Fruit fly (Drosophila melanogaster): ENCODE measurements around the gene Spn.
A peak's percentile ranks its signal among the peaks of the same experiment; 100 is the strongest.

Gene Spn

DNA sequence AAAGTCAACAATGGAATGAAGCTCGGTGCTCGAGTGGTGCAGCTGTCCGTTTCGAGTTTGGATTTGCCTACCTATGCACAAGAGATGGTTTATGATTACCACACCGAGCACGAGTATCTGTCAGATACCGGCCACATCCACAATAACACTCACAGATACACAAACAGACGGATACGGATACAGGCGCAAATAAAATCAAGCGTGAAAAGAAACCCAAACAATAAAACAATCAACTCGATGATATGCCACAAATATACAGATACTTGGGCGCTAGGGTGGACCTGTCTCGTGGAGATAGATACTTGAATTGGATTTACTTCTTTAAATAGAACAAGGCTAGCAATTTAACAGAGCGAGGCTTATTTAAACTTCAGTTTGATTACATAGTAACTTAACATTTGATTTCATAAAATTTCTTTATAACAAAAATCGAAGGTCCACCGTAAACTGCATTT lies 16.2 kb upstream of the Spn start (continued):
- TF ChIP-seq CG6175 (GFP tag; IDR thresholded peaks at IDR 0.05) (no peak), Fer2 (tag; optimal IDR thresholded peaks at IDR 0.05) (no peak), CG11247 (GFP tag; IDR thresholded peaks at IDR 0.05) (no peak), az2 (GFP tag; optimal IDR thresholded peaks at IDR 0.05) (peak; percentile 45), zfh1 (GFP tag; IDR thresholded peaks at IDR 0.05) (no peak), mld (GFP tag; IDR thresholded peaks at IDR 0.05; ENCODE audit: partially characterized antibody) (no peak), mirr (GFP tag; optimal IDR thresholded peaks at IDR 0.05) (peak; percentile 52), CG18599 (GFP tag; optimal IDR thresholded peaks at IDR 0.05) (peak; percentile 33), ab (GFP tag; optimal IDR thresholded peaks at IDR 0.05) (no peak), rib (GFP tag; IDR thresholded peaks at IDR 0.05) (no peak), row (GFP tag; IDR thresholded peaks at IDR 0.05) (peak; percentile 46; the same call in 1 of the 3 replicates), CG12236 (GFP tag; optimal IDR thresholded peaks at IDR 0.05) (no peak), CG7372 (GFP tag; IDR thresholded peaks at IDR 0.05) (no peak), CG17359 (tag; optimal IDR thresholded peaks at IDR 0.05) (peak; percentile 71), slbo (GFP tag; IDR thresholded peaks at IDR 0.05) (no peak), CG33213 (GFP tag; optimal IDR thresholded peaks at IDR 0.05) (no peak), CG12219 (GFP tag; optimal IDR thresholded peaks at IDR 0.05) (peak; percentile 44), CG32532 (GFP tag; IDR thresholded peaks at IDR 0.05) (no peak; the same call in 1 of the 2 replicates), CG4360 (GFP tag; IDR thresholded peaks at IDR 0.05) (no peak), disco-r (GFP tag; optimal IDR thresholded peaks at IDR 0.05) (no peak), MTF-1 (GFP tag; optimal IDR thresholded peaks at IDR 0.05; ENCODE audit: borderline replicate concordance) (no peak), Dip3 (GFP tag; optimal IDR thresholded peaks at IDR 0.05) (no peak), CG3281 (GFP tag; optimal IDR thresholded peaks at IDR 0.05) (peak; percentile 12), CG4404 (GFP tag; IDR thresholded peaks at IDR 0.05) (no peak), tgo (GFP tag; IDR thresholded peaks at IDR 0.05) (peak; percentile 13; the same call in 1 of the 3 replicates), CG8388 (GFP tag; optimal IDR thresholded peaks at IDR 0.05) (peak; percentile 51), Six4 (GFP tag; optimal IDR thresholded peaks at IDR 0.05) (no peak), cato (GFP tag; optimal IDR thresholded peaks at IDR 0.05; ENCODE audit: borderline replicate concordance) (no peak), CG11093 (GFP tag; IDR thresholded peaks at IDR 0.05) (no peak), BEAF-32 (GFP tag; optimal IDR thresholded peaks at IDR 0.05) (no peak), Rfx (GFP tag; IDR thresholded peaks at IDR 0.05) (no peak), CG2116 (GFP tag; optimal IDR thresholded peaks at IDR 0.05) (no peak), CG4820 (GFP tag; optimal IDR thresholded peaks at IDR 0.05) (peak; percentile 10), CG7556 (GFP tag; optimal IDR thresholded peaks at IDR 0.05) (peak; percentile 43), run (tag; optimal IDR thresholded peaks at IDR 0.05) (peak; percentile 56), insv (GFP tag; optimal IDR thresholded peaks at IDR 0.05) (no peak), fd3F (GFP tag; optimal IDR thresholded peaks at IDR 0.05) (no peak), CG18011 (GFP tag; optimal IDR thresholded peaks at IDR 0.05) (peak; percentile 13), repo (GFP tag; optimal IDR thresholded peaks at IDR 0.05) (no peak), HLHmδ (GFP tag; optimal IDR thresholded peaks at IDR 0.05) (no peak), Neu2 (GFP tag; optimal IDR thresholded peaks at IDR 0.05; ENCODE audit: borderline replicate concordance) (no peak), Dip2 (GFP tag; IDR thresholded peaks at IDR 0.05) (no peak), maf-S (GFP tag; optimal IDR thresholded peaks at IDR 0.05) (no peak), CG31224 (GFP tag; IDR thresholded peaks at IDR 0.05) (no peak), Chrac-16 (GFP tag; optimal IDR thresholded peaks at IDR 0.05) (no peak), sens-2 (GFP tag; IDR thresholded peaks at IDR 0.05) (no peak), cas (GFP tag; IDR thresholded peaks at IDR 0.05) (no peak), Aef1 (GFP tag; IDR thresholded peaks at IDR 0.05) (0 out of 3 replicates have a peak, but pooled peaks have one; percentile 13), Spps (tag; optimal IDR thresholded peaks at IDR 0.05) (peak; percentile 26), CG7839 (tag; optimal IDR thresholded peaks at IDR 0.05) (no peak), CG15479 (GFP tag; optimal IDR thresholded peaks at IDR 0.05) (no peak), Xrp1 (GFP tag; IDR thresholded peaks at IDR 0.05) (peak; percentile 65)
